Worm (Caenorhabditis elegans) whole organism, L4 larva: ENCODE data around the gene cyc-2.2.

Experiments
- F10B5.3 ChIP-seq: sonication (generic microtip); optimal IDR thresholded peaks from 2 replicates; lab custom pipeline; 2016; ENCODE audit warnings: mild to moderate bottlenecking, missing genetic modification characterization, missing compliant biosample characterization
- F26F4.8 ChIP-seq: fragments of 200-800 bp; sonication (Bioruptor generic); conservative IDR thresholded peaks from 2 replicates; pipeline ENCODE4 v1.3.6; 2022; ENCODE audit warnings: missing genetic modification characterization, missing compliant biosample characterization
- T20F7.1 ChIP-seq: fragments of 200-800 bp; sonication (Bioruptor generic); optimal IDR thresholded peaks from 2 replicates; lab custom pipeline; 2018; ENCODE audit warnings: mild to moderate bottlenecking, missing genetic modification characterization, missing compliant biosample characterization
- T26A8.4 ChIP-seq: fragments of 200-800 bp; sonication (Bioruptor generic); IDR thresholded peaks from 2 replicates; pipeline ENCODE4 v1.3.6; 2022; ENCODE audit warnings: missing genetic modification characterization, missing compliant biosample characterization
- Y105C5A.15 ChIP-seq: fragments of 200-800 bp; sonication (Bioruptor generic); IDR thresholded peaks from 2 replicates; pipeline ENCODE4 v1.3.6; 2022; ENCODE audit warnings: missing genetic modification characterization, missing compliant biosample characterization
- ZK546.5 ChIP-seq, 2 experiments: sonication (generic microtip); optimal IDR thresholded peaks; 2 replicates each; lab custom pipeline; 2017; ENCODE audit warnings: missing biosample characterization in 2 of 2, missing genetic modification characterization in 2 of 2
- aha-1 ChIP-seq: fragments of 150-350 bp; peaks from one replicate; lab custom pipeline; 2014; ENCODE audit warnings: missing biosample characterization, missing genetic modification characterization
- aly-2 ChIP-seq: sonication (generic microtip); optimal IDR thresholded peaks from 2 replicates; lab custom pipeline; 2018; ENCODE audit warnings: missing biosample characterization, missing genetic modification characterization
- ama-1 ChIP-seq: fragments of 150-350 bp; optimal IDR thresholded peaks from 2 replicates; lab custom pipeline; 2014; ENCODE audit warnings: inconsistent platforms, mixed read lengths
- attf-4 ChIP-seq: sonication (generic microtip); optimal IDR thresholded peaks from 3 replicates; lab custom pipeline; 2017; ENCODE audit warnings: missing biosample characterization, missing genetic modification characterization
- ceh-20 ChIP-seq: fragments of 200-800 bp; sonication (Bioruptor generic); IDR thresholded peaks from 2 replicates; pipeline ENCODE4 v1.3.6; 2022; ENCODE audit warnings: missing genetic modification reagents, missing genetic modification characterization, missing compliant biosample characterization
- ceh-32 ChIP-seq: sonication (generic microtip); optimal IDR thresholded peaks from 2 replicates; lab custom pipeline; 2016; ENCODE audit warnings: mild to moderate bottlenecking, missing genetic modification characterization, missing compliant biosample characterization; ENCODE audit not compliant: poor library complexity
- ceh-44 ChIP-seq: fragments of 200-800 bp; sonication (Bioruptor generic); IDR thresholded peaks from 2 replicates; pipeline ENCODE4 v1.3.6; 2022; ENCODE audit warnings: missing genetic modification reagents, missing genetic modification characterization, missing compliant biosample characterization
- cey-2 ChIP-seq: sonication (generic microtip); optimal IDR thresholded peaks from 3 replicates; lab custom pipeline; 2017; ENCODE audit warnings: missing genetic modification characterization, mild to moderate bottlenecking, missing compliant biosample characterization, antibody characterized with exemption, borderline replicate concordance; ENCODE audit not compliant: insufficient read depth
- daf-19 ChIP-seq: fragments of 200-800 bp; sonication (Bioruptor generic); conservative IDR thresholded peaks from 2 replicates; pipeline ENCODE4 v1.3.6; 2022; ENCODE audit warnings: missing genetic modification characterization, missing compliant biosample characterization
- dmd-6 ChIP-seq: fragments of 200-800 bp; sonication (Bioruptor generic); IDR thresholded peaks from 2 replicates; pipeline ENCODE4 v1.3.6; 2022; ENCODE audit warnings: missing genetic modification reagents, missing genetic modification characterization, missing compliant biosample characterization
- egl-43 ChIP-seq: fragments of 200-800 bp; sonication (Bioruptor generic); IDR thresholded peaks from 2 replicates; pipeline ENCODE4 v1.3.6; 2022; ENCODE audit warnings: missing genetic modification reagents, missing genetic modification characterization, missing compliant biosample characterization
- fkh-10 ChIP-seq: fragments of 150-350 bp; optimal IDR thresholded peaks from 2 replicates; lab custom pipeline; 2014; ENCODE audit warnings: missing biosample characterization, missing genetic modification reagents, missing genetic modification characterization
- gei-8 ChIP-seq: fragments of 200-800 bp; sonication (Bioruptor generic); optimal IDR thresholded peaks from 2 replicates; lab custom pipeline; 2018; ENCODE audit warnings: mild to moderate bottlenecking, missing genetic modification characterization, missing compliant biosample characterization
- hif-1 ChIP-seq, 2 experiments: sonication (generic microtip); optimal IDR thresholded peaks; 2 replicates each; lab custom pipeline; 2016 to 2017; ENCODE audit warnings: missing compliant biosample characterization in 2 of 2, missing genetic modification characterization in 2 of 2, missing genetic modification reagents in 2 of 2, missing genotype in 2 of 2, mild to moderate bottlenecking in 1 of 2
- hlh-11 ChIP-seq: fragments of 200-800 bp; sonication (Bioruptor generic); optimal IDR thresholded peaks from 2 replicates; lab custom pipeline; 2018; ENCODE audit warnings: mild to moderate bottlenecking, missing genetic modification characterization, missing compliant biosample characterization
- hlh-30 ChIP-seq: sonication (generic microtip); optimal IDR thresholded peaks from 2 replicates; lab custom pipeline; 2017; ENCODE audit warnings: antibody characterized with exemption, mild to moderate bottlenecking, missing genetic modification characterization, missing compliant biosample characterization; ENCODE audit not compliant: insufficient read depth
- jun-1 ChIP-seq: fragments of 150-350 bp; optimal IDR thresholded peaks from 2 replicates; lab custom pipeline; 2014; ENCODE audit warnings: missing biosample characterization, missing genetic modification reagents, missing genetic modification characterization
- lin-1 ChIP-seq: fragments of 200-800 bp; sonication (Bioruptor generic); IDR thresholded peaks from 2 replicates; pipeline ENCODE4 v1.3.6; 2022; ENCODE audit warnings: missing genetic modification reagents, missing genetic modification characterization, missing compliant biosample characterization
- lin-38 ChIP-seq: fragments of 200-800 bp; sonication (Bioruptor generic); IDR thresholded peaks from 2 replicates; pipeline ENCODE4 v1.3.6; 2022; ENCODE audit warnings: missing genetic modification reagents, missing genetic modification characterization, missing compliant biosample characterization
- lin-39 ChIP-seq: fragments of 150-350 bp; optimal IDR thresholded peaks from 2 replicates; lab custom pipeline; 2014; ENCODE audit warnings: missing biosample characterization, missing genetic modification reagents, missing genetic modification characterization
- lir-3 ChIP-seq: sonication (generic microtip); optimal IDR thresholded peaks from 2 replicates; lab custom pipeline; 2016; ENCODE audit warnings: mild to moderate bottlenecking, missing genetic modification characterization, missing compliant biosample characterization
- madf-5 ChIP-seq, 2 experiments: fragments of 200-800 bp; sonication (Bioruptor generic); IDR thresholded peaks; 2 replicates each; pipeline ENCODE4 v1.3.6; 2022; ENCODE audit warnings: missing compliant biosample characterization in 2 of 2, missing genetic modification characterization in 2 of 2
- madf-9 ChIP-seq: fragments of 200-800 bp; sonication (Bioruptor generic); conservative IDR thresholded peaks from 2 replicates; pipeline ENCODE4 v1.3.6; 2022; ENCODE audit warnings: missing genetic modification reagents, missing genetic modification characterization, missing compliant biosample characterization
- mdl-1 ChIP-seq, 2 experiments: fragments of 150-350 bp in 1 of 2; sonication (generic microtip) in 1 of 2; optimal IDR thresholded peaks; 2 replicates each; lab custom pipeline; 2014 to 2017; ENCODE audit warnings: missing biosample characterization in 2 of 2, missing genetic modification characterization in 2 of 2
- mep-1 ChIP-seq: fragments of 150-350 bp; sonication (generic microtip); optimal IDR thresholded peaks from 3 replicates; lab custom pipeline; 2014; ENCODE audit warnings: missing biosample characterization, missing genetic modification characterization
- mes-2 ChIP-seq: sonication (generic microtip); optimal IDR thresholded peaks from 2 replicates; lab custom pipeline; 2016; ENCODE audit warnings: missing genotype, mild to moderate bottlenecking, missing genetic modification characterization, missing compliant biosample characterization; ENCODE audit not compliant: poor library complexity, severe bottlenecking
- mxl-2 ChIP-seq: fragments of 200-800 bp; sonication (Bioruptor generic); conservative IDR thresholded peaks from 2 replicates; pipeline ENCODE4 v1.3.6; 2022; ENCODE audit warnings: missing genetic modification reagents, missing genetic modification characterization, missing compliant biosample characterization
- nhr-10 ChIP-seq: fragments of 150-350 bp; optimal IDR thresholded peaks from 2 replicates; lab custom pipeline; 2014; ENCODE audit warnings: missing biosample characterization, missing genetic modification characterization
- nhr-102 ChIP-seq: sonication (generic microtip); optimal IDR thresholded peaks from 2 replicates; lab custom pipeline; 2016; ENCODE audit warnings: mild to moderate bottlenecking, missing genetic modification characterization, moderate library complexity, missing compliant biosample characterization
- nhr-11 ChIP-seq: fragments of 150-350 bp; optimal IDR thresholded peaks from 2 replicates; lab custom pipeline; 2014; ENCODE audit warnings: missing biosample characterization, missing genetic modification characterization
- nhr-25 ChIP-seq: sonication (generic microtip); optimal IDR thresholded peaks from 2 replicates; lab custom pipeline; 2017; ENCODE audit warnings: missing genetic modification characterization, mild to moderate bottlenecking, missing compliant biosample characterization, antibody characterized with exemption, moderate library complexity, borderline replicate concordance; ENCODE audit not compliant: insufficient read depth
- nhr-28 ChIP-seq: fragments of 150-350 bp; optimal IDR thresholded peaks from 2 replicates; lab custom pipeline; 2014; ENCODE audit warnings: missing biosample characterization, missing genetic modification characterization
- nhr-41 ChIP-seq: fragments of 200-800 bp; sonication (Bioruptor generic); IDR thresholded peaks from 2 replicates; pipeline ENCODE4 v1.3.6; 2022; ENCODE audit warnings: missing genetic modification reagents, missing genetic modification characterization, missing compliant biosample characterization
- nhr-6 ChIP-seq: fragments of 150-350 bp; optimal IDR thresholded peaks from 2 replicates; lab custom pipeline; 2014; ENCODE audit warnings: missing biosample characterization, missing genetic modification characterization
- nhr-76 ChIP-seq: fragments of 150-350 bp; optimal IDR thresholded peaks from 2 replicates; lab custom pipeline; 2014; ENCODE audit warnings: missing biosample characterization, missing genetic modification characterization
- php-3 ChIP-seq: fragments of 200-800 bp; sonication (Bioruptor generic); IDR thresholded peaks from 2 replicates; pipeline ENCODE4 v1.3.6; 2022; ENCODE audit warnings: missing genetic modification reagents, missing genetic modification characterization, missing compliant biosample characterization
- pqm-1 ChIP-seq: sonication (generic microtip); optimal IDR thresholded peaks from 2 replicates; lab custom pipeline; 2017; ENCODE audit warnings: missing biosample characterization, missing genetic modification characterization
- rbr-2 ChIP-seq: sonication (generic microtip); optimal IDR thresholded peaks from 2 replicates; lab custom pipeline; 2016; ENCODE audit warnings: missing genotype, missing genetic modification characterization, missing compliant biosample characterization
- snpc-4 ChIP-seq: fragments of 150-350 bp; optimal IDR thresholded peaks from 2 replicates; lab custom pipeline; 2014; ENCODE audit warnings: missing biosample characterization, missing genetic modification characterization
- spr-3 ChIP-seq: fragments of 200-800 bp; sonication (Bioruptor generic); optimal IDR thresholded peaks from 2 replicates; lab custom pipeline; 2018; ENCODE audit warnings: mild to moderate bottlenecking, missing genetic modification characterization, missing compliant biosample characterization
- unc-62 ChIP-seq, 3 experiments: fragments of 150-350 bp in 1 of 3; sonication (generic microtip); optimal IDR thresholded peaks in 2 of 3; peaks in 1 of 3; 1 replicate in 1 of 3; 2 replicates in 2 of 3; lab custom pipeline; 2014 to 2017; ENCODE audit warnings: missing biosample characterization in 3 of 3, missing genetic modification characterization in 3 of 3, missing genetic modification reagents in 3 of 3, missing genotype in 1 of 3
- zfp-3 ChIP-seq: fragments of 200-800 bp; sonication (Bioruptor generic); conservative IDR thresholded peaks from 2 replicates; pipeline ENCODE4 v1.3.6; 2022; ENCODE audit warnings: missing genetic modification reagents, missing genetic modification characterization, missing compliant biosample characterization
- zip-11 ChIP-seq: fragments of 200-800 bp; sonication (Bioruptor generic); IDR thresholded peaks from 2 replicates; pipeline ENCODE4 v1.3.6; 2022; ENCODE audit warnings: missing genetic modification characterization, missing compliant biosample characterization
- ztf-11 ChIP-seq: fragments of 150-350 bp; optimal IDR thresholded peaks from 2 replicates; lab custom pipeline; 2014; ENCODE audit warnings: missing biosample characterization, missing genetic modification characterization

cyc-2.2 gene

ce11 chrV:12596795-12597194 lies 15.2 kb downstream of the cyc-2.2 start (continued):
- peak; percentile 33 for TF ChIP-seq gei-8 (GFP tag; lab: Kevin White, UChicago)
- peak in 1 of 2 experiments; percentile 24 for TF ChIP-seq mdl-1 (tag; optimal IDR thresholded peaks at IDR 0.05; lab: Kevin White, UChicago)
- TF ChIP-seq nhr-76 (tag; lab: Kevin White, UChicago), result no peak
- TF ChIP-seq rbr-2 (tag; lab: Kevin White, UChicago), result peak; percentile 53
- no peak for TF ChIP-seq nhr-11 (tag; lab: Kevin White, UChicago)
- no peak for TF ChIP-seq zip-11
- no peak for TF ChIP-seq hlh-30 (tag; lab: Kevin White, UChicago)
- TF ChIP-seq egl-43 (GFP tag; lab: Robert Waterston, UW), result peak; percentile 86
- no peak for TF ChIP-seq daf-19 (GFP tag; lab: Robert Waterston, UW)
- peak; percentile 85 for TF ChIP-seq nhr-6 (tag; lab: Kevin White, UChicago)
- 0 out of 2 replicates have a peak, but pooled peaks have one; percentile 22 for TF ChIP-seq ceh-20
- no peak for TF ChIP-seq F26F4.8 (GFP tag; lab: Robert Waterston, UW)
- TF ChIP-seq T26A8.4 (GFP tag; lab: Robert Waterston, UW), result peak; percentile 67; the same call in 1 of the 2 replicates
- TF ChIP-seq ama-1 (lab: Kevin White, UChicago), result no peak
- TF ChIP-seq lir-3 (tag; lab: Kevin White, UChicago), result peak; percentile 13
- no peak for TF ChIP-seq ceh-44 (GFP tag; lab: Robert Waterston, UW)
- no peak for TF ChIP-seq Y105C5A.15 (GFP tag; lab: Robert Waterston, UW)
- TF ChIP-seq nhr-28 (tag; lab: Kevin White, UChicago), result peak; percentile 43
- TF ChIP-seq cey-2 (tag; lab: Kevin White, UChicago), result no peak
- peak; percentile 9 for TF ChIP-seq T20F7.1 (GFP tag; lab: Kevin White, UChicago)
- peak; percentile 24 for TF ChIP-seq F10B5.3
- peak; percentile 38 for TF ChIP-seq nhr-25
- TF ChIP-seq hif-1 (tag; optimal IDR thresholded peaks at IDR 0.05; lab: Kevin White, UChicago), result no peak
- TF ChIP-seq mep-1 (tag; lab: Kevin White, UChicago), result peak; percentile 49
- TF ChIP-seq dmd-6 (GFP tag; lab: Robert Waterston, UW), result peak; percentile 41; the same call in 1 of the 2 replicates
- TF ChIP-seq ztf-11, result no peak
- no peak for TF ChIP-seq attf-4 (tag; lab: Kevin White, UChicago)
- TF ChIP-seq aly-2 (tag; lab: Kevin White, UChicago), result no peak
- no peak for TF ChIP-seq mxl-2 (GFP tag; lab: Robert Waterston, UW)
- peak; percentile 53; the same call in 1 of the 2 replicates for TF ChIP-seq madf-9
- TF ChIP-seq snpc-4, result no peak
- TF ChIP-seq jun-1 (tag; lab: Kevin White, UChicago), result no peak
- TF ChIP-seq lin-38 (GFP tag; lab: Robert Waterston, UW), result peak; percentile 65
- TF ChIP-seq nhr-102 (tag; lab: Kevin White, UChicago), result peak; percentile 49
- TF ChIP-seq lin-1 (GFP tag; lab: Robert Waterston, UW), result peak; percentile 66; the same call in 1 of the 2 replicates
- TF ChIP-seq aha-1 (tag; lab: Kevin White, UChicago), result no peak
- TF ChIP-seq lin-39 (tag; lab: Kevin White, UChicago), result no peak
- TF ChIP-seq unc-62 (GFP tag; optimal IDR thresholded peaks at IDR 0.05 in 1 of 2; lab: Kevin White, UChicago), result peak in 1 of 2 experiments; percentile 94
- no peak for TF ChIP-seq unc-62 (tag; optimal IDR thresholded peaks at IDR 0.05; lab: Kevin White, UChicago)
- no peak for TF ChIP-seq php-3
- TF ChIP-seq hlh-11, result peak; percentile 47
- TF ChIP-seq mes-2 (tag; lab: Kevin White, UChicago), result peak; percentile 77
- 0 out of 2 replicates have a peak, but pooled peaks have one; percentile 40 for TF ChIP-seq nhr-41 (GFP tag; lab: Robert Waterston, UW)
- no peak for TF ChIP-seq ceh-32
- TF ChIP-seq ZK546.5 (tag; optimal IDR thresholded peaks at IDR 0.05; lab: Kevin White, UChicago), result no peak
- TF ChIP-seq pqm-1 (tag; lab: Kevin White, UChicago), result no peak
- no peak; the same call in 1 of the 2 replicates for TF ChIP-seq zfp-3 (GFP tag; lab: Robert Waterston, UW)
- TF ChIP-seq spr-3 (GFP tag; lab: Kevin White, UChicago), result peak; percentile 17
- TF ChIP-seq nhr-10 (tag; lab: Kevin White, UChicago), result no peak
- TF ChIP-seq madf-5 (GFP tag; IDR thresholded peaks at IDR 0.05; lab: Robert Waterston, UW), result peak; percentile 36 to 45; a peak in 1 of 4 replicates
- TF ChIP-seq fkh-10 (GFP tag; lab: Kevin White, UChicago), result no peak
